Fruit fly (Drosophila melanogaster): ENCODE results near the gene Mettl14.

dm6 chr2L:8266670-8267435, 41.4 kb upstream of the Mettl14 start:
- no peak for TF ChIP-seq al (GFP tag; IDR thresholded peaks at IDR 0.05)
- TF ChIP-seq cato (GFP tag; optimal IDR thresholded peaks at IDR 0.05; ENCODE audit: borderline replicate concordance), result no peak
- TF ChIP-seq nom (GFP tag; optimal IDR thresholded peaks at IDR 0.05), result peak; percentile 6
- no peak for TF ChIP-seq br (optimal IDR thresholded peaks at IDR 0.05)
- no peak for TF ChIP-seq ftz-f1 (GFP tag; optimal IDR thresholded peaks at IDR 0.05)
- no peak for TF ChIP-seq cwo (GFP tag; optimal IDR thresholded peaks at IDR 0.05)
- no peak for TF ChIP-seq pb (GFP tag; optimal IDR thresholded peaks at IDR 0.05)
- no peak for TF ChIP-seq peb (GFP tag; IDR thresholded peaks at IDR 0.05)
- TF ChIP-seq kah (GFP tag; optimal IDR thresholded peaks at IDR 0.05), result peak; percentile 12
